Worm (Caenorhabditis elegans) whole organism, young adult: ENCODE measurements around the gene F09G2.2.

Experiments used
- F10E7.11 ChIP-seq: sonication (generic microtip); optimal IDR thresholded peaks from 2 replicates; lab custom pipeline; 2017; ENCODE audit warnings: mild to moderate bottlenecking, missing genetic modification characterization, moderate library complexity, missing compliant biosample characterization
- F23B12.7 ChIP-seq: sonication (generic microtip); optimal IDR thresholded peaks from 2 replicates; lab custom pipeline; 2017; ENCODE audit warnings: missing genetic modification characterization, mild to moderate bottlenecking, missing compliant biosample characterization, antibody characterized with exemption, moderate library complexity; ENCODE audit not compliant: insufficient read depth
- F39B2.1 ChIP-seq: fragments of 200-800 bp; sonication (Bioruptor generic); IDR thresholded peaks from 2 replicates; pipeline ENCODE4 v1.3.6; 2022; ENCODE audit warnings: missing genetic modification reagents, missing genetic modification characterization, missing compliant biosample characterization
- F55B11.4 ChIP-seq: sonication (generic microtip); optimal IDR thresholded peaks from 2 replicates; lab custom pipeline; 2016; ENCODE audit warnings: missing compliant biosample characterization, missing genetic modification characterization, borderline replicate concordance; ENCODE audit not compliant: insufficient read depth
- Y79H2A.3 ChIP-seq: fragments of 200-800 bp; sonication (Bioruptor generic); conservative IDR thresholded peaks from 2 replicates; pipeline ENCODE4 v1.3.6; 2022; ENCODE audit warnings: missing genetic modification reagents, missing genetic modification characterization, missing compliant biosample characterization
- Y95B8A.8 ChIP-seq: fragments of 200-800 bp; sonication (Bioruptor generic); IDR thresholded peaks from 2 replicates; pipeline ENCODE4 v1.3.6; 2022; ENCODE audit warnings: missing genetic modification reagents, missing genetic modification characterization, missing compliant biosample characterization
- akir-1 ChIP-seq: fragments of 200-800 bp; sonication (Bioruptor generic); optimal IDR thresholded peaks from 2 replicates; lab custom pipeline; 2018; ENCODE audit warnings: mild to moderate bottlenecking, missing genetic modification characterization, moderate library complexity, missing compliant biosample characterization
- ama-1 ChIP-seq, 3 experiments: fragments of 150-350 bp in 1 of 3; sonication (generic microtip) in 2 of 3; optimal IDR thresholded peaks; 2 replicates each; lab custom pipeline; 2014 to 2018; ENCODE audit warnings: missing biosample characterization in 2 of 3, missing genetic modification characterization in 2 of 3, missing genetic modification reagents in 2 of 3
- athp-1 ChIP-seq: sonication (generic microtip); optimal IDR thresholded peaks from 2 replicates; lab custom pipeline; 2017; ENCODE audit warnings: mild to moderate bottlenecking, missing genetic modification characterization, missing compliant biosample characterization
- attf-6 ChIP-seq: fragments of 200-800 bp; sonication (Bioruptor generic); IDR thresholded peaks from 2 replicates; pipeline ENCODE4 v1.3.6; 2022; ENCODE audit warnings: missing genetic modification reagents, missing genetic modification characterization, missing compliant biosample characterization
- bed-2 ChIP-seq: fragments of 200-800 bp; sonication (Bioruptor generic); IDR thresholded peaks from 2 replicates; pipeline ENCODE4 v1.3.6; 2022; ENCODE audit warnings: missing genetic modification reagents, missing genetic modification characterization, missing compliant biosample characterization
- ceh-79 ChIP-seq: sonication (generic microtip); optimal IDR thresholded peaks from 2 replicates; lab custom pipeline; 2017; ENCODE audit warnings: mild to moderate bottlenecking, missing genetic modification characterization, missing compliant biosample characterization
- ceh-91 ChIP-seq: fragments of 200-800 bp; sonication (Bioruptor generic); IDR thresholded peaks from 2 replicates; pipeline ENCODE4 v1.3.6; 2022; ENCODE audit warnings: missing genetic modification reagents, missing genetic modification characterization, missing compliant biosample characterization
- chd-7 ChIP-seq: sonication (generic microtip); optimal IDR thresholded peaks from 2 replicates; lab custom pipeline; 2016; ENCODE audit warnings: mild to moderate bottlenecking, missing genetic modification characterization, moderate library complexity, missing compliant biosample characterization
- dpff-1 ChIP-seq: sonication (generic microtip); optimal IDR thresholded peaks from 2 replicates; lab custom pipeline; 2017; ENCODE audit warnings: mild to moderate bottlenecking, missing genetic modification characterization, missing compliant biosample characterization
- egl-44 ChIP-seq: fragments of 200-800 bp; sonication (Bioruptor generic); IDR thresholded peaks from 2 replicates; pipeline ENCODE4 v1.3.6; 2022; ENCODE audit warnings: missing genetic modification reagents, missing genetic modification characterization, missing compliant biosample characterization
- ekl-4 ChIP-seq: fragments of 200-800 bp; sonication (Bioruptor generic); IDR thresholded peaks from 2 replicates; pipeline ENCODE4 v1.3.6; 2022; ENCODE audit warnings: missing genetic modification reagents, missing genetic modification characterization, missing compliant biosample characterization
- hlh-26 ChIP-seq: fragments of 200-800 bp; sonication (Bioruptor generic); conservative IDR thresholded peaks from 2 replicates; pipeline ENCODE4 v1.3.6; 2022; ENCODE audit warnings: missing genetic modification reagents, missing genetic modification characterization, missing compliant biosample characterization
- hmg-1.2 ChIP-seq: fragments of 200-800 bp; sonication (Bioruptor generic); IDR thresholded peaks from 2 replicates; pipeline ENCODE4 v1.3.6; 2022; ENCODE audit warnings: missing genetic modification reagents, missing genetic modification characterization, missing compliant biosample characterization
- hmg-20 ChIP-seq: fragments of 200-800 bp; sonication (Bioruptor generic); IDR thresholded peaks from 2 replicates; pipeline ENCODE4 v1.3.6; 2022; ENCODE audit warnings: missing genetic modification reagents, missing genetic modification characterization, missing compliant biosample characterization
- hsf-1 ChIP-seq: fragments of 200-800 bp; sonication (Bioruptor generic); IDR thresholded peaks from 2 replicates; pipeline ENCODE4 v1.3.6; 2022; ENCODE audit warnings: missing genetic modification reagents, missing genetic modification characterization, missing compliant biosample characterization
- lsy-27 ChIP-seq: sonication (generic microtip); optimal IDR thresholded peaks from 2 replicates; lab custom pipeline; 2017; ENCODE audit warnings: missing genetic modification characterization, mild to moderate bottlenecking, missing compliant biosample characterization, antibody characterized with exemption, missing genotype, borderline replicate concordance; ENCODE audit not compliant: insufficient read depth
- madf-10 ChIP-seq: sonication (generic microtip); optimal IDR thresholded peaks from 2 replicates; lab custom pipeline; 2016; ENCODE audit warnings: mild to moderate bottlenecking, missing genetic modification characterization, missing compliant biosample characterization
- madf-6 ChIP-seq: fragments of 200-800 bp; sonication (Bioruptor generic); IDR thresholded peaks from 2 replicates; pipeline ENCODE4 v1.3.6; 2022; ENCODE audit warnings: missing genetic modification reagents, missing genetic modification characterization, missing compliant biosample characterization
- madf-8 ChIP-seq: fragments of 200-800 bp; sonication (Bioruptor generic); conservative IDR thresholded peaks from 2 replicates; pipeline ENCODE4 v1.3.6; 2022; ENCODE audit warnings: missing genetic modification reagents, missing genetic modification characterization, missing compliant biosample characterization
- mel-28 ChIP-seq: sonication (generic microtip); optimal IDR thresholded peaks from 2 replicates; lab custom pipeline; 2016; ENCODE audit warnings: borderline replicate concordance, mild to moderate bottlenecking, missing genetic modification characterization, missing compliant biosample characterization
- mxl-1 ChIP-seq: sonication (generic microtip); optimal IDR thresholded peaks from 2 replicates; lab custom pipeline; 2016; ENCODE audit warnings: missing genetic modification characterization, missing compliant biosample characterization
- nfya-2 ChIP-seq: fragments of 200-800 bp; sonication (Bioruptor generic); IDR thresholded peaks from 2 replicates; pipeline ENCODE4 v1.3.6; 2022; ENCODE audit warnings: missing genetic modification reagents, missing genetic modification characterization, missing compliant biosample characterization
- nhr-120 ChIP-seq: fragments of 200-800 bp; sonication (Bioruptor generic); IDR thresholded peaks from 2 replicates; pipeline ENCODE4 v1.3.6; 2022; ENCODE audit warnings: missing genetic modification characterization, missing compliant biosample characterization
- nhr-179 ChIP-seq: sonication (generic microtip); optimal IDR thresholded peaks from 2 replicates; lab custom pipeline; 2016; ENCODE audit warnings: mild to moderate bottlenecking, missing genetic modification characterization, missing compliant biosample characterization
- nhr-27 ChIP-seq: fragments of 200-800 bp; sonication (Bioruptor generic); optimal IDR thresholded peaks from 2 replicates; lab custom pipeline; 2018; ENCODE audit warnings: mild to moderate bottlenecking, missing genetic modification characterization, moderate library complexity, missing compliant biosample characterization
- nhr-80 ChIP-seq: sonication (generic microtip); optimal IDR thresholded peaks from 2 replicates; lab custom pipeline; 2016; ENCODE audit warnings: missing genetic modification characterization, missing compliant biosample characterization
- pbrm-1 ChIP-seq: fragments of 200-800 bp; sonication (Bioruptor generic); IDR thresholded peaks from 2 replicates; pipeline ENCODE4 v1.3.6; 2022; ENCODE audit warnings: missing genetic modification reagents, missing genetic modification characterization, missing compliant biosample characterization
- sdz-38 ChIP-seq: sonication (generic microtip); optimal IDR thresholded peaks from 2 replicates; lab custom pipeline; 2016; ENCODE audit warnings: missing genotype, missing genetic modification characterization, missing compliant biosample characterization
- snpc-1.1 ChIP-seq: sonication (generic microtip); optimal IDR thresholded peaks from 2 replicates; lab custom pipeline; 2017; ENCODE audit warnings: missing genetic modification characterization, mild to moderate bottlenecking, missing compliant biosample characterization, antibody characterized with exemption, moderate library complexity, missing genotype, missing genetic modification reagents; ENCODE audit not compliant: insufficient read depth
- somi-1 ChIP-seq: fragments of 200-800 bp; sonication (Bioruptor generic); optimal IDR thresholded peaks from 2 replicates; lab custom pipeline; 2018; ENCODE audit warnings: mild to moderate bottlenecking, missing genetic modification characterization, missing compliant biosample characterization
- tbx-9 ChIP-seq: sonication (generic microtip); optimal IDR thresholded peaks from 2 replicates; lab custom pipeline; 2016; ENCODE audit warnings: borderline replicate concordance, missing genetic modification characterization, inconsistent platforms, missing compliant biosample characterization
- tlf-1 ChIP-seq: fragments of 200-800 bp; sonication (Bioruptor generic); optimal IDR thresholded peaks from 2 replicates; lab custom pipeline; 2018; ENCODE audit warnings: mild to moderate bottlenecking, missing genetic modification characterization, missing compliant biosample characterization
- unc-62 ChIP-seq: fragments of 150-350 bp; optimal IDR thresholded peaks from 2 replicates; lab custom pipeline; 2014; ENCODE audit warnings: missing biosample characterization, missing genetic modification reagents, missing genetic modification characterization
- zim-3 ChIP-seq: sonication (generic microtip); optimal IDR thresholded peaks from 2 replicates; lab custom pipeline; 2017; ENCODE audit warnings: mild to moderate bottlenecking, missing genetic modification characterization, moderate library complexity, missing compliant biosample characterization
- ztf-18 ChIP-seq: sonication (generic microtip); optimal IDR thresholded peaks from 2 replicates; lab custom pipeline; 2016; ENCODE audit warnings: missing genotype, mild to moderate bottlenecking, missing genetic modification characterization, missing compliant biosample characterization
- ztf-3 ChIP-seq: fragments of 200-800 bp; sonication (Bioruptor generic); optimal IDR thresholded peaks from 2 replicates; lab custom pipeline; 2018; ENCODE audit warnings: mild to moderate bottlenecking, missing genetic modification characterization, missing compliant biosample characterization

F09G2.2 gene

ce11 chrV:7150570-7150969, 46.1 kb upstream of the F09G2.2 start, which contains the start of gene F10D2.8:
TSS of gene F10D2.8 (minus strand) at chrV:7150714.
- peak; percentile 76 for TF ChIP-seq nhr-80 (tag; lab: Kevin White, UChicago)
- no peak for TF ChIP-seq hmg-1.2 (GFP tag; lab: Robert Waterston, UW)

- TF ChIP-seq ztf-3 (GFP tag; lab: Kevin White, UChicago) (no peak), sdz-38 (tag; lab: Kevin White, UChicago) (no peak), nhr-27 (tag; lab: Kevin White, UChicago) (no peak), tbx-9 (tag; lab: Kevin White, UChicago) (no peak), Y79H2A.3 (no peak), F39B2.1 (no peak), nhr-179 (no peak)
- TF ChIP-seq, all 124 proteins: peak for 0
Observed at ce11 chrV:7153046-7153445, 43.7 kb upstream of the F09G2.2 start, which contains the start of gene fat-7. TSS of gene fat-7 (minus strand) at chrV:7153146.

ce11 chrV:7156079-7156478, 40.6 kb upstream of the F09G2.2 start, which contains the start of gene F10D2.10:
TSS of gene F10D2.10 (minus strand) at chrV:7156179.
- TF ChIP-seq ceh-91 (GFP tag; lab: Robert Waterston, UW), result no peak
- no peak for TF ChIP-seq nfya-2 (GFP tag; lab: Robert Waterston, UW)
- no peak for TF ChIP-seq lsy-27 (tag; lab: Kevin White, UChicago)
- TF ChIP-seq athp-1 (tag; lab: Kevin White, UChicago), result no peak
- no peak for TF ChIP-seq dpff-1
- no peak for TF ChIP-seq Y95B8A.8 (GFP tag; lab: Robert Waterston, UW)
- no peak for TF ChIP-seq unc-62
- TF ChIP-seq chd-7 (tag; lab: Kevin White, UChicago), result no peak
- TF ChIP-seq hlh-26 (GFP tag; lab: Robert Waterston, UW), result no peak
- no peak for TF ChIP-seq tlf-1 (GFP tag; lab: Kevin White, UChicago)

ce11 chrV:7157089-7157488, 39.6 kb upstream of the F09G2.2 start, which contains the start of gene ugt-39:
TSS of gene ugt-39 (plus strand) at chrV:7157142.
- TF ChIP-seq nhr-80 (tag; lab: Kevin White, UChicago) (peak; percentile 76), ceh-79 (tag; lab: Kevin White, UChicago) (no peak), F10E7.11 (no peak), nhr-120 (GFP tag; lab: Robert Waterston, UW) (no peak), akir-1 (no peak), F55B11.4 (no peak), somi-1 (GFP tag; lab: Kevin White, UChicago) (no peak), ama-1 (optimal IDR thresholded peaks at IDR 0.05; lab: Kevin White, UChicago) (no peak), ama-1 (GFP tag; optimal IDR thresholded peaks at IDR 0.05; lab: Kevin White, UChicago) (no peak), hmg-20 (GFP tag; lab: Robert Waterston, UW) (no peak), athp-1 (tag; lab: Kevin White, UChicago) (no peak), ztf-18 (tag; lab: Kevin White, UChicago) (no peak), madf-10 (tag; lab: Kevin White, UChicago) (no peak), pbrm-1 (GFP tag; lab: Robert Waterston, UW) (no peak), unc-62 (peak; percentile 14), snpc-1.1 (tag; lab: Kevin White, UChicago) (no peak), zim-3 (tag; lab: Kevin White, UChicago) (no peak)

- no peak for TF ChIP-seq ztf-3 (GFP tag; lab: Kevin White, UChicago)
- TF ChIP-seq hsf-1, result no peak
- no peak for TF ChIP-seq mel-28 (tag; lab: Kevin White, UChicago)
- TF ChIP-seq tlf-1 (GFP tag; lab: Kevin White, UChicago), result no peak
- TF ChIP-seq F23B12.7 (tag; lab: Kevin White, UChicago), result no peak
- no peak for TF ChIP-seq madf-6 (GFP tag; lab: Robert Waterston, UW)
- no peak for TF ChIP-seq bed-2 (GFP tag; lab: Robert Waterston, UW)
- no peak for TF ChIP-seq ama-1 (optimal IDR thresholded peaks at IDR 0.05; lab: Kevin White, UChicago)
- TF ChIP-seq ama-1 (GFP tag; optimal IDR thresholded peaks at IDR 0.05; lab: Kevin White, UChicago), result no peak
- no peak for TF ChIP-seq ekl-4 (GFP tag; lab: Robert Waterston, UW)
- TF ChIP-seq mxl-1 (tag; lab: Kevin White, UChicago), result no peak
- TF ChIP-seq hmg-1.2 (GFP tag; lab: Robert Waterston, UW), result no peak
- TF ChIP-seq attf-6, result no peak
- no peak for TF ChIP-seq madf-8 (GFP tag; lab: Robert Waterston, UW)
- no peak for TF ChIP-seq egl-44 (GFP tag; lab: Robert Waterston, UW)
Observed at ce11 chrV:7159391-7159790, 37.3 kb upstream of the F09G2.2 start, which contains the start of gene str-204. TSS of gene str-204 (plus strand) at chrV:7159691.
